Worm (Caenorhabditis elegans): ENCODE data around the gene anat-1.

DNA sequence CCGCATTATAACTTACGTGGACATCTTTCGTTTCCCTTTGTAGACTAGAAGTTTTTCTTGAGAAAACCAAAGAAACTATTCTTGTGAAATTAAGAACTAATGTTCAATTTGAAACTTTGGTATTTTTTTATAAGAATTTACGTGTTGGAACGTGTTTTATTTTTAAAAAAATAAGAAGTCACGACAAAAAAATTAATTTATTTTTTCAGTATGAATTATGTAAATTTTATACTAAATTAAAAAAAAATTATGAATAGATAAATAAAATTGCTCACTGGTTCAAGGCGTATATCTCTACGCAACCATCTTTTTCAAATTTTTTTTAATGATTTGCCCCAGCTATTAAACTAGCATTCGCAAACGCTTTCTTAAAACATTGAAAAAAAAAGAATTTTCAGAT, 46.9 kb downstream of the anat-1 start, which contains the start of gene C17H12.5:
- no peak for TF ChIP-seq unc-120 (tag; optimal IDR thresholded peaks at IDR 0.05; ENCODE audit: poor library complexity, severe bottlenecking)
- no peak for TF ChIP-seq ztf-11 (tag; optimal IDR thresholded peaks at IDR 0.05)
- TF ChIP-seq cnd-1 (tag; optimal IDR thresholded peaks at IDR 0.05), result no peak
- no peak for TF ChIP-seq ces-1 (GFP tag; optimal IDR thresholded peaks at IDR 0.05)
- TF ChIP-seq nhr-237 (tag; optimal IDR thresholded peaks at IDR 0.05), result no peak
- no peak for TF ChIP-seq unc-39 (tag; optimal IDR thresholded peaks at IDR 0.05)
- no peak for TF ChIP-seq nhr-12 (tag; optimal IDR thresholded peaks at IDR 0.05)
- no peak for TF ChIP-seq nhr-28 (tag; optimal IDR thresholded peaks at IDR 0.05)
- no peak for TF ChIP-seq blmp-1 (tag; optimal IDR thresholded peaks at IDR 0.05)
- TF ChIP-seq sptf-1 (tag; optimal IDR thresholded peaks at IDR 0.05), result no peak
- no peak for TF ChIP-seq zip-8 (tag; optimal IDR thresholded peaks at IDR 0.05)
- no peak for TF ChIP-seq mab-5 (tag; optimal IDR thresholded peaks at IDR 0.05)
- no peak for TF ChIP-seq elt-3 (tag; optimal IDR thresholded peaks at IDR 0.05)
